Fruit fly (Drosophila melanogaster) whole organism, embryonic: ENCODE data around the gene Pde9.

ENCODE experiments used
- Bdp1 ChIP-seq: fragments of 200-800 bp; sonication (Bioruptor generic); optimal IDR thresholded peaks from 3 replicates; lab custom pipeline; 2016; ENCODE audit warnings: missing biosample characterization, missing genetic modification characterization
- Blimp-1 ChIP-seq: fragments of 200-800 bp; sonication (Bioruptor generic); optimal IDR thresholded peaks from 3 replicates; lab custom pipeline; 2018; ENCODE audit warnings: missing biosample characterization, missing genetic modification characterization, mild to moderate bottlenecking, moderate library complexity, missing genetic modification reagents
- CG10366 ChIP-seq: fragments of 200-800 bp; sonication (Bioruptor generic); IDR thresholded peaks from 2 replicates; pipeline ENCODE4 v1.3.6; 2022; ENCODE audit warnings: missing biosample characterization, missing genetic modification characterization
- CG10979 ChIP-seq: fragments of 200-800 bp; sonication (Bioruptor generic); optimal IDR thresholded peaks from 2 replicates; lab custom pipeline; 2018; ENCODE audit warnings: missing biosample characterization, mild to moderate bottlenecking, missing genetic modification characterization, moderate library complexity
- CG11456 ChIP-seq: fragments of 200-800 bp; sonication (Bioruptor generic); IDR thresholded peaks from 3 replicates; pipeline ENCODE4 v1.3.6; 2022; ENCODE audit warnings: missing biosample characterization, missing genetic modification characterization
- CG11504 ChIP-seq: fragments of 200-800 bp; sonication (Bioruptor generic); optimal IDR thresholded peaks from 3 replicates; lab custom pipeline; 2019; ENCODE audit warnings: missing biosample characterization, mild to moderate bottlenecking, missing genetic modification characterization, moderate library complexity
- CG11696 ChIP-seq: fragments of 200-800 bp; sonication (Bioruptor generic); IDR thresholded peaks from 2 replicates; pipeline ENCODE4 v1.3.6; 2022; ENCODE audit warnings: missing biosample characterization, missing genetic modification characterization
- CG12219 ChIP-seq: fragments of 200-800 bp; sonication (Bioruptor generic); optimal IDR thresholded peaks from 3 replicates; lab custom pipeline; 2018; ENCODE audit warnings: missing biosample characterization, mild to moderate bottlenecking, missing genetic modification characterization
- CG12299 ChIP-seq: fragments of 200-800 bp; sonication (Bioruptor generic); optimal IDR thresholded peaks from 2 replicates; lab custom pipeline; 2018; ENCODE audit warnings: missing biosample characterization, mild to moderate bottlenecking, missing genetic modification characterization
- CG12391 ChIP-seq: fragments of 200-800 bp; sonication (Bioruptor generic); optimal IDR thresholded peaks from 3 replicates; lab custom pipeline; 2018; ENCODE audit warnings: missing biosample characterization, mild to moderate bottlenecking, missing genetic modification characterization, moderate library complexity
- CG14050 ChIP-seq: fragments of 200-800 bp; sonication (Bioruptor generic); IDR thresholded peaks from 3 replicates; pipeline ENCODE4 v1.3.6; 2022; ENCODE audit warnings: missing biosample characterization, missing genetic modification characterization
- CG14860 ChIP-seq: fragments of 200-800 bp; sonication (Bioruptor generic); IDR thresholded peaks from 3 replicates; pipeline ENCODE4 v1.3.6; 2022; ENCODE audit warnings: missing biosample characterization, missing genetic modification characterization; ENCODE audit not compliant: partially characterized antibody
- CG15696 ChIP-seq: fragments of 200-800 bp; sonication (Bioruptor generic); optimal IDR thresholded peaks from 2 replicates; lab custom pipeline; 2019; ENCODE audit warnings: missing biosample characterization, mild to moderate bottlenecking, missing genetic modification characterization, moderate library complexity
- CG1603 ChIP-seq: fragments of 200-800 bp; sonication (Bioruptor generic); optimal IDR thresholded peaks from 2 replicates; lab custom pipeline; 2019; ENCODE audit warnings: missing biosample characterization, mild to moderate bottlenecking, missing genetic modification characterization, moderate library complexity
- CG17829 ChIP-seq: fragments of 200-800 bp; optimal IDR thresholded peaks from 2 replicates; lab custom pipeline; 2019; ENCODE audit warnings: missing biosample characterization, mild to moderate bottlenecking, missing genetic modification characterization, moderate library complexity
- CG18262 ChIP-seq: fragments of 200-800 bp; optimal IDR thresholded peaks from 3 replicates; lab custom pipeline; 2019; ENCODE audit warnings: missing biosample characterization, mild to moderate bottlenecking, missing genetic modification characterization, moderate library complexity
- CG18476 ChIP-seq: fragments of 200-800 bp; sonication (Bioruptor generic); optimal IDR thresholded peaks from 2 replicates; lab custom pipeline; 2016; ENCODE audit warnings: missing biosample characterization, mild to moderate bottlenecking, missing genetic modification characterization
- CG2712 ChIP-seq: fragments of 200-800 bp; optimal IDR thresholded peaks from 3 replicates; lab custom pipeline; 2019; ENCODE audit warnings: missing biosample characterization, mild to moderate bottlenecking, missing genetic modification characterization, moderate library complexity
- CG30431 ChIP-seq: fragments of 200-800 bp; sonication (Bioruptor generic); optimal IDR thresholded peaks from 2 replicates; lab custom pipeline; 2017; ENCODE audit warnings: missing biosample characterization, missing genetic modification characterization
- CG33557 ChIP-seq: fragments of 200-800 bp; sonication (Bioruptor generic); optimal IDR thresholded peaks from 2 replicates; lab custom pipeline; 2019; ENCODE audit warnings: missing biosample characterization, mild to moderate bottlenecking, missing genetic modification characterization, moderate library complexity
- CG3847 ChIP-seq: fragments of 200-800 bp; sonication (Bioruptor generic); IDR thresholded peaks from 2 replicates; pipeline ENCODE4 v1.3.6; 2022; ENCODE audit warnings: missing biosample characterization, missing genetic modification characterization
- CG4424 ChIP-seq: fragments of 200-800 bp; sonication (Bioruptor generic); optimal IDR thresholded peaks from 3 replicates; lab custom pipeline; 2016; ENCODE audit warnings: missing biosample characterization, missing genetic modification characterization
- CG9727 ChIP-seq: fragments of 200-800 bp; sonication (Bioruptor generic); optimal IDR thresholded peaks from 3 replicates; lab custom pipeline; 2017; ENCODE audit warnings: missing biosample characterization, mild to moderate bottlenecking, missing genetic modification characterization
- CG9797 ChIP-seq: fragments of 200-800 bp; sonication (Bioruptor generic); optimal IDR thresholded peaks from 3 replicates; lab custom pipeline; 2018; ENCODE audit warnings: missing biosample characterization, mild to moderate bottlenecking, missing genetic modification characterization
- Chrac-16 ChIP-seq: fragments of 200-800 bp; sonication (Bioruptor generic); optimal IDR thresholded peaks from 3 replicates; lab custom pipeline; 2016; ENCODE audit warnings: missing biosample characterization, missing genetic modification characterization
- E2f1 ChIP-seq: fragments of 200-800 bp; sonication (Bioruptor generic); IDR thresholded peaks from 2 replicates; pipeline ENCODE4 v1.3.6; 2022; ENCODE audit warnings: missing biosample characterization, missing genetic modification characterization
- Gug ChIP-seq: fragments of 200-800 bp; sonication (Bioruptor generic); IDR thresholded peaks from 4 replicates; pipeline ENCODE4 v1.3.6; 2022; ENCODE audit warnings: missing biosample characterization, missing genetic modification characterization
- Xbp1 ChIP-seq: fragments of 200-800 bp; sonication (Bioruptor generic); optimal IDR thresholded peaks from 3 replicates; lab custom pipeline; 2016; ENCODE audit warnings: missing biosample characterization, mild to moderate bottlenecking, missing genetic modification characterization
- al ChIP-seq: fragments of 200-800 bp; sonication (Bioruptor generic); IDR thresholded peaks from 2 replicates; pipeline ENCODE4 v1.3.6; 2022; ENCODE audit warnings: missing biosample characterization, missing genetic modification characterization
- bsh ChIP-seq, 2 experiments: fragments of 200-800 bp; sonication (Bioruptor generic); optimal IDR thresholded peaks; 2 replicates each; lab custom pipeline; 2017 to 2018; ENCODE audit warnings: mild to moderate bottlenecking in 2 of 2, missing biosample characterization in 2 of 2, missing genetic modification characterization in 2 of 2, moderate library complexity in 1 of 2
- chif ChIP-seq, 2 experiments: fragments of 200-800 bp; sonication (Bioruptor generic); optimal IDR thresholded peaks; 3 replicates each; lab custom pipeline; 2016; ENCODE audit warnings: missing biosample characterization in 2 of 2, missing genetic modification characterization in 2 of 2
- ci ChIP-seq: fragments of 200-800 bp; sonication (Bioruptor generic); IDR thresholded peaks from 3 replicates; pipeline ENCODE4 v1.3.6; 2022; ENCODE audit warnings: missing biosample characterization, missing genetic modification characterization
- emc ChIP-seq: fragments of 200-800 bp; sonication (Bioruptor generic); optimal IDR thresholded peaks from 2 replicates; lab custom pipeline; 2016; ENCODE audit warnings: missing biosample characterization, missing genetic modification characterization
- fd102C ChIP-seq: fragments of 200-800 bp; sonication (Bioruptor generic); optimal IDR thresholded peaks from 2 replicates; lab custom pipeline; 2018; ENCODE audit warnings: missing biosample characterization, mild to moderate bottlenecking, missing genetic modification characterization, moderate library complexity
- fu2 ChIP-seq: fragments of 200-800 bp; sonication (Bioruptor generic); optimal IDR thresholded peaks from 2 replicates; lab custom pipeline; 2016; ENCODE audit warnings: missing biosample characterization, missing genetic modification characterization
- h ChIP-seq: fragments of >200 bp; optimal IDR thresholded peaks from 2 replicates; lab custom pipeline; 2017
- lola ChIP-seq, 3 experiments: fragments of >200 bp in 2 of 3; fragments of 200-800 bp in 1 of 3; sonication (Bioruptor generic) in 1 of 3; optimal IDR thresholded peaks; 2 replicates each; lab custom pipeline; 2017 to 2019; ENCODE audit warnings: missing biosample characterization in 3 of 3, missing genetic modification characterization in 3 of 3, mild to moderate bottlenecking in 1 of 3, moderate library complexity in 1 of 3
- lov ChIP-seq, 2 experiments: fragments of 200-800 bp in 1 of 2; fragments of >200 bp in 1 of 2; sonication (Bioruptor generic) in 1 of 2; IDR thresholded peaks in 1 of 2; optimal IDR thresholded peaks in 1 of 2; 2 replicates in 1 of 2; 3 replicates in 1 of 2; pipeline versions ENCODE4 v1.3.6 to Lab custom; 2017 to 2022; ENCODE audit warnings: missing biosample characterization in 1 of 2, missing genetic modification characterization in 1 of 2
- nom ChIP-seq: fragments of 200-800 bp; sonication (Bioruptor generic); optimal IDR thresholded peaks from 2 replicates; lab custom pipeline; 2017; ENCODE audit warnings: missing biosample characterization, missing genetic modification characterization, mild to moderate bottlenecking, moderate library complexity, missing genetic modification reagents
- phol ChIP-seq: fragments of 200-800 bp; sonication (Bioruptor generic); optimal IDR thresholded peaks from 3 replicates; lab custom pipeline; 2018; ENCODE audit warnings: missing biosample characterization, mild to moderate bottlenecking, missing genetic modification characterization, moderate library complexity
- repo ChIP-seq: fragments of 200-800 bp; sonication (Bioruptor generic); optimal IDR thresholded peaks from 2 replicates; lab custom pipeline; 2016; ENCODE audit warnings: missing biosample characterization, missing genetic modification characterization
- sens ChIP-seq: fragments of 200-800 bp; sonication (Bioruptor generic); peaks from one replicate; lab custom pipeline; 2016; ENCODE audit warnings: missing biosample characterization, missing genetic modification characterization
- tll ChIP-seq, 2 experiments: fragments of 200-800 bp in 1 of 2; fragments of >200 bp in 1 of 2; sonication (Bioruptor generic) in 1 of 2; optimal IDR thresholded peaks; 2 replicates each; lab custom pipeline; 2017 to 2019; ENCODE audit warnings: missing biosample characterization in 2 of 2, missing genetic modification characterization in 2 of 2, mild to moderate bottlenecking in 1 of 2, moderate library complexity in 1 of 2
- zen ChIP-seq: fragments of 200-800 bp; sonication (Bioruptor generic); optimal IDR thresholded peaks from 3 replicates; lab custom pipeline; 2018; ENCODE audit warnings: missing biosample characterization, mild to moderate bottlenecking, missing genetic modification characterization, moderate library complexity
- zen2 ChIP-seq: fragments of 200-800 bp; sonication (Bioruptor generic); IDR thresholded peaks from 3 replicates; pipeline ENCODE4 v1.3.6; 2022; ENCODE audit warnings: missing biosample characterization, missing genetic modification characterization; ENCODE audit not compliant: partially characterized antibody
- zf30C ChIP-seq: fragments of 200-800 bp; sonication (Bioruptor generic); optimal IDR thresholded peaks from 3 replicates; lab custom pipeline; 2018; ENCODE audit warnings: missing biosample characterization, mild to moderate bottlenecking, missing genetic modification characterization
- zfh1 ChIP-seq: fragments of 200-800 bp; sonication (Bioruptor generic); IDR thresholded peaks from 3 replicates; pipeline ENCODE4 v1.3.6; 2022; ENCODE audit warnings: missing biosample characterization, missing genetic modification characterization

The Pde9 gene

dm6 chrX:12940396-12940795, 43.3 kb upstream of the Pde9 start (continued):
- TF ChIP-seq tll (GFP tag; optimal IDR thresholded peaks at IDR 0.05; lab: Kevin White, UChicago) (peak in 1 of 2 experiments; percentile 37), zfh1 (GFP tag; lab: Robert Waterston, UW) (no peak), fu2 (GFP tag; lab: Kevin White, UChicago) (no peak), CG3847 (no peak), h (lab: Kevin White, UChicago) (no peak)

- TF ChIP-seq sens, result peak; percentile 86
- TF ChIP-seq phol (tag; lab: Kevin White, UChicago), result peak; percentile 11
- 0 out of 2 replicates have a peak, but pooled peaks have one; percentile 9 for TF ChIP-seq E2f1 (GFP tag; lab: Robert Waterston, UW)
- TF ChIP-seq Blimp-1 (GFP tag; lab: Kevin White, UChicago), result peak; percentile 1
- no peak for TF ChIP-seq CG11456 (GFP tag; lab: Robert Waterston, UW)
- TF ChIP-seq repo (GFP tag; lab: Kevin White, UChicago), result no peak
- TF ChIP-seq CG15696 (tag; lab: Kevin White, UChicago), result peak; percentile 44
- no peak for TF ChIP-seq Xbp1 (GFP tag; lab: Kevin White, UChicago)
- no peak for TF ChIP-seq Bdp1 (GFP tag; lab: Kevin White, UChicago)
- TF ChIP-seq CG14050 (GFP tag; lab: Robert Waterston, UW), result no peak
- TF ChIP-seq CG18262 (tag; lab: Kevin White, UChicago), result peak; percentile 39
- peak; percentile 47; the same call in 1 of the 3 replicates for TF ChIP-seq ci (GFP tag; lab: Robert Waterston, UW)
- peak; percentile 25 for TF ChIP-seq CG1603 (tag; lab: Kevin White, UChicago)
- no peak for TF ChIP-seq Gug (GFP tag; lab: Robert Waterston, UW)
- TF ChIP-seq CG17829, result peak; percentile 17
- peak; percentile 7 for TF ChIP-seq CG18476 (GFP tag; lab: Kevin White, UChicago)
- TF ChIP-seq emc (GFP tag; lab: Kevin White, UChicago), result no peak
- TF ChIP-seq nom (GFP tag; lab: Kevin White, UChicago), result no peak
- TF ChIP-seq lov (optimal IDR thresholded peaks at IDR 0.05; lab: Kevin White, UChicago), result no peak
- 0 out of 3 replicates have a peak, but pooled peaks have one; percentile 41 for TF ChIP-seq lov (GFP tag; IDR thresholded peaks at IDR 0.05; lab: Robert Waterston, UW)
- TF ChIP-seq chif (GFP tag; optimal IDR thresholded peaks at IDR 0.05; lab: Kevin White, UChicago), result peak in 1 of 2 experiments; percentile 30
- TF ChIP-seq lola (GFP tag; optimal IDR thresholded peaks at IDR 0.05; lab: Kevin White, UChicago), result peak in 1 of 3 experiments; percentile 44
- peak in 1 of 2 experiments; percentile 19 for TF ChIP-seq bsh (GFP tag; optimal IDR thresholded peaks at IDR 0.05; lab: Kevin White, UChicago)
- no peak for TF ChIP-seq CG10366 (GFP tag; lab: Robert Waterston, UW)
- no peak for TF ChIP-seq al
- no peak for TF ChIP-seq zfh1 (GFP tag; lab: Robert Waterston, UW)
- peak; percentile 13 for TF ChIP-seq CG11504 (tag; lab: Kevin White, UChicago)
- no peak for TF ChIP-seq zen2 (GFP tag; lab: Robert Waterston, UW)
- no peak for TF ChIP-seq CG11696 (GFP tag; lab: Robert Waterston, UW)
- TF ChIP-seq CG14860 (GFP tag; lab: Robert Waterston, UW), result no peak
- peak; percentile 29 for TF ChIP-seq CG12391 (tag; lab: Kevin White, UChicago)
- no peak for TF ChIP-seq h (lab: Kevin White, UChicago)
- no peak for TF ChIP-seq CG12219 (GFP tag; lab: Kevin White, UChicago)
- peak in 1 of 2 experiments; percentile 66 for TF ChIP-seq tll (GFP tag; optimal IDR thresholded peaks at IDR 0.05; lab: Kevin White, UChicago)
- peak; percentile 0 for TF ChIP-seq fd102C (GFP tag; lab: Kevin White, UChicago)
- peak; percentile 4 for TF ChIP-seq CG30431 (GFP tag; lab: Kevin White, UChicago)
- peak; percentile 18 for TF ChIP-seq CG4424 (GFP tag; lab: Kevin White, UChicago)
- TF ChIP-seq CG12299 (tag; lab: Kevin White, UChicago), result no peak
- no peak for TF ChIP-seq CG9797 (GFP tag; lab: Kevin White, UChicago)
- peak; percentile 45 for TF ChIP-seq CG2712 (tag; lab: Kevin White, UChicago)
- TF ChIP-seq CG10979 (tag; lab: Kevin White, UChicago), result peak; percentile 49
- peak; percentile 52 for TF ChIP-seq CG9727 (GFP tag; lab: Kevin White, UChicago)
- peak; percentile 69 for TF ChIP-seq zen (tag; lab: Kevin White, UChicago)
- TF ChIP-seq Chrac-16, result peak; percentile 12
- no peak for TF ChIP-seq CG33557 (GFP tag; lab: Kevin White, UChicago)
- TF ChIP-seq zf30C (GFP tag; lab: Kevin White, UChicago), result peak; percentile 61
These were observed 42.8 kb upstream of the Pde9 start for dm6 chrX:12939951-12940350.
